Worm (Caenorhabditis elegans): ENCODE results near the gene cyp-35A2.

- TF ChIP-seq hlh-17 (GFP tag; optimal IDR thresholded peaks at IDR 0.05; ENCODE audit: borderline replicate concordance) (no peak), fkh-10 (GFP tag; optimal IDR thresholded peaks at IDR 0.05) (no peak), tbx-2 (tag; optimal IDR thresholded peaks at IDR 0.05) (no peak), mdl-1 (tag; optimal IDR thresholded peaks at IDR 0.05) (no peak), mep-1 (tag; optimal IDR thresholded peaks at IDR 0.05) (no peak), blmp-1 (tag; optimal IDR thresholded peaks at IDR 0.05) (no peak), ces-1 (GFP tag; optimal IDR thresholded peaks at IDR 0.05) (no peak), ama-1 (optimal IDR thresholded peaks at IDR 0.05) (no peak), jun-1 (tag; optimal IDR thresholded peaks at IDR 0.05) (no peak), aly-2 (tag; optimal IDR thresholded peaks at IDR 0.05) (no peak), snpc-4 (tag; optimal IDR thresholded peaks at IDR 0.05) (no peak)
These were observed 38.7 kb downstream of the cyp-35A2 start, which contains the start of gene srx-92 for ce11 chrV:7325285-7325684.

Measured in whole organism, L1 larva.